Worm (Caenorhabditis elegans): ENCODE measurements around the gene acr-14.

Gene acr-14

ce11 chrII:8224623-8225022 is 47.6 kb upstream of the acr-14 start:
- TF ChIP-seq nhr-179 (tag; optimal IDR thresholded peaks at IDR 0.05) (no peak), hmg-1.2 (GFP tag; IDR thresholded peaks at IDR 0.05) (0 out of 2 replicates have a peak, but pooled peaks have one; percentile 8)

ce11 chrII:8223945-8224344 is 47.0 kb upstream of the acr-14 start:
- no peak for TF ChIP-seq nfya-2 (GFP tag; IDR thresholded peaks at IDR 0.05)
- TF ChIP-seq athp-1 (tag; optimal IDR thresholded peaks at IDR 0.05): no peak
- no peak for TF ChIP-seq nhr-179 (tag; optimal IDR thresholded peaks at IDR 0.05)
- no peak for TF ChIP-seq hsf-1 (GFP tag; IDR thresholded peaks at IDR 0.05)
- no peak for TF ChIP-seq K12H6.12 (tag; optimal IDR thresholded peaks at IDR 0.05)
- no peak for TF ChIP-seq Y79H2A.3 (GFP tag; conservative IDR thresholded peaks at IDR 0.05)
- TF ChIP-seq dpl-1 (GFP tag; optimal IDR thresholded peaks at IDR 0.05): no peak
- TF ChIP-seq ZK185.1 (tag; optimal IDR thresholded peaks at IDR 0.05; ENCODE audit: poor library complexity, severe bottlenecking): no peak
- TF ChIP-seq ztf-25 (GFP tag; IDR thresholded peaks at IDR 0.05): no peak
- no peak for TF ChIP-seq F10E7.11 (tag; optimal IDR thresholded peaks at IDR 0.05)
- no peak for TF ChIP-seq egrh-3 (GFP tag; IDR thresholded peaks at IDR 0.05)

DNA sequence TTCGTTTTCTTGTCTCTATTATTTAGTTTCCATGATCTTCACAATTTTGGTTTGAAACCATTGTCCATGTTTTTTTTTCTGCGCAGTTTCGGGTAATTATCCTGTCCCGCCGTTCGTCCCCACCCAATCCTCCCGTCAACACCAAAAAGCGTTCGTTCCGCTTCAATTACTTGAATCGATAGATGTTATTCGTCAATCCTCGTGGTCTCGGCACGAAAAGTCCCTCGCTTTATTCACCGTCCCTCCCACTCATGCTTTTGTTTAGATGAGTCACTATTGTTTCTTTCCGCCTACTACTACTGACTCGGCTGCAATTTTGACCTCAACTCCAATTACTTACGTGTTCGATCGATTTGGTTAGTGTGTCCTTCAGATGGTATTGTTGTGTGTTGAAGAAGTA is 46.4 kb upstream of the acr-14 start:
- no peak for TF ChIP-seq nfya-1 (tag; optimal IDR thresholded peaks at IDR 0.05; ENCODE audit: borderline replicate concordance, insufficient read depth)
- peak; percentile 33; the same call in 1 of the 2 replicates for TF ChIP-seq aptf-3 (GFP tag; IDR thresholded peaks at IDR 0.05)

DNA sequence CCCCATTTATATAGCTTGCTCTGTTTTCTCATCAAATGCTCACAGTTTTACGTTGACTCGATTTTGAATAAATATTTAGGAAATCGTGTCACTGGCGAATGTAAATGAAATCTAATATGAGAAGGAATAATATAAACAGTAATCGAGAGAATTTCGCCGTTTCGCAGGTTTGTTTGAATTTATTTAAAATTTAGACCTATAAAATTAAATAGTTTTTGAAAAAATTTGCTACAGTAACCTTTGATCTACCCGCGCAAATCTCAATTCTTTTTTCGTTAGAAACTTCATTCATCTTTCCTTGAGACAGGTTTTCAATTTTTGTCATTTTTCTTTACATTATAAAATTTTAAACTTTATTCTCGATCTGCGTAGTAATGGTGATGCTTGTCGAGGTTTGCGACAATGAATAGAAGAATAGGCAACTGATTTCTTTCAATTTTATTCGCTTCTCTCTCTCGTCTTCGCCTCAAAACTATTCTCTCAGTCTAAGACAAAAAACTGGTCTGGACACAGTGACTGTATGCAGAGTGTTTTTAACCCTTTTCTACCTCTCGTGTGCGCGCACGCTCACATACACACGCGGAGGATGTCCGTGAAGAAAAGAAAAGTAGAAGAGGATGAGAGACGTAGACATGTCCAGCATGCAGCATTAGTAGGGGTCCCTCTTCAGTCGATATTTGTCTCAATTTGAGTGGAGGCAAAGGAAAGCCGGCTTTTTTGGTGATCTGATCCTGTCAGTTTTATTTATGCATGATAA is 45.5 kb upstream of the acr-14 start, which contains the start of gene dab-1:
Gene dab-1, plus strand, starts transcription at position 78 of the 757 bp plus-strand sequence.
- 0 out of 2 replicates have a peak, but pooled peaks have one; percentile 4 for TF ChIP-seq Y95B8A.8 (GFP tag; IDR thresholded peaks at IDR 0.05)
- no peak for TF ChIP-seq rcor-1 (GFP tag; IDR thresholded peaks at IDR 0.05)
- peak; percentile 7; the same call in 1 of the 2 replicates for TF ChIP-seq hmg-1.2 (GFP tag; IDR thresholded peaks at IDR 0.05)
- peak; percentile 72 for TF ChIP-seq lsl-1 (GFP tag; optimal IDR thresholded peaks at IDR 0.05)
- TF ChIP-seq madf-6 (GFP tag; IDR thresholded peaks at IDR 0.05): peak; percentile 94
- TF ChIP-seq zfh-2 (GFP tag; conservative IDR thresholded peaks at IDR 0.05): no peak
- TF ChIP-seq F33H1.4 (GFP tag; IDR thresholded peaks at IDR 0.05): peak; percentile 55
- TF ChIP-seq atf-7 (tag; optimal IDR thresholded peaks at IDR 0.05): no peak
- no peak for TF ChIP-seq C17E4.6 (GFP tag; IDR thresholded peaks at IDR 0.05)
- TF ChIP-seq Y53F4B.3 (GFP tag; IDR thresholded peaks at IDR 0.05): no peak
- peak; percentile 42 for TF ChIP-seq hrde-1 (tag; optimal IDR thresholded peaks at IDR 0.05; ENCODE audit: borderline replicate concordance)
- no peak; the same call in 1 of the 2 replicates for TF ChIP-seq Y53G8AR.9 (GFP tag; conservative IDR thresholded peaks at IDR 0.05)
- no peak for TF ChIP-seq nhr-120 (GFP tag; IDR thresholded peaks at IDR 0.05)
- no peak for TF ChIP-seq ztf-25 (GFP tag; IDR thresholded peaks at IDR 0.05)
- TF ChIP-seq B0336.3 (GFP tag; IDR thresholded peaks at IDR 0.05): no peak
- TF ChIP-seq Y79H2A.3 (GFP tag; conservative IDR thresholded peaks at IDR 0.05): no peak
- no peak for TF ChIP-seq gei-17 (GFP tag; optimal IDR thresholded peaks at IDR 0.05)
- TF ChIP-seq hsf-1 (GFP tag; IDR thresholded peaks at IDR 0.05): no peak
- TF ChIP-seq aptf-3 (GFP tag; IDR thresholded peaks at IDR 0.05): no peak
- TF ChIP-seq nfyb-1 (GFP tag; IDR thresholded peaks at IDR 0.05): no peak
- no peak for TF ChIP-seq F37B4.10 (GFP tag; IDR thresholded peaks at IDR 0.05)
- no peak for TF ChIP-seq bed-1 (GFP tag; IDR thresholded peaks at IDR 0.05)
- TF ChIP-seq bed-2 (GFP tag; IDR thresholded peaks at IDR 0.05): no peak
- TF ChIP-seq akir-1 (GFP tag; optimal IDR thresholded peaks at IDR 0.05): no peak
- TF ChIP-seq ceh-100 (GFP tag; IDR thresholded peaks at IDR 0.05): no peak
- no peak for TF ChIP-seq attf-5 (GFP tag; optimal IDR thresholded peaks at IDR 0.05)
- no peak for TF ChIP-seq nhr-90 (tag; optimal IDR thresholded peaks at IDR 0.05)
- TF ChIP-seq xnd-1 (tag; optimal IDR thresholded peaks at IDR 0.05): peak; percentile 79
- TF ChIP-seq nhr-27 (tag; optimal IDR thresholded peaks at IDR 0.05): no peak
- TF ChIP-seq ceh-91 (GFP tag; IDR thresholded peaks at IDR 0.05): 0 out of 2 replicates have a peak, but pooled peaks have one; percentile 14
- TF ChIP-seq ccch-3 (GFP tag; optimal IDR thresholded peaks at IDR 0.05): no peak
- TF ChIP-seq tbx-9 (tag; optimal IDR thresholded peaks at IDR 0.05; ENCODE audit: borderline replicate concordance): no peak
- no peak for TF ChIP-seq lag-1 (GFP tag; IDR thresholded peaks at IDR 0.05)

Measured in whole organism, young adult.